Worm (Caenorhabditis elegans): Measurements from ENCODE around the gene T20B5.2.

T20B5.2 gene

ce11 chrX:9330721-9331212 lies at the start of gene T20B5.2:
Gene T20B5.2, plus strand, starts transcription at chrX:9331162.
- peak; percentile 27 for TF ChIP-seq nhr-77 (tag; optimal IDR thresholded peaks at IDR 0.05)
- TF ChIP-seq ceh-63 (GFP tag; optimal IDR thresholded peaks at IDR 0.05), result no peak
- TF ChIP-seq lin-14 (GFP tag; optimal IDR thresholded peaks at IDR 0.05), result peak; percentile 36
- no peak for TF ChIP-seq pag-3 (tag; optimal IDR thresholded peaks at IDR 0.05; ENCODE audit: borderline replicate concordance, insufficient read depth)
- no peak for TF ChIP-seq hlh-17 (GFP tag; optimal IDR thresholded peaks at IDR 0.05; ENCODE audit: borderline replicate concordance)
- no peak for TF ChIP-seq aha-1 (tag; optimal IDR thresholded peaks at IDR 0.05)
- TF ChIP-seq sup-37 (GFP tag; optimal IDR thresholded peaks at IDR 0.05), result peak; percentile 26
- TF ChIP-seq tbx-2 (tag; optimal IDR thresholded peaks at IDR 0.05), result peak; percentile 59

DNA sequence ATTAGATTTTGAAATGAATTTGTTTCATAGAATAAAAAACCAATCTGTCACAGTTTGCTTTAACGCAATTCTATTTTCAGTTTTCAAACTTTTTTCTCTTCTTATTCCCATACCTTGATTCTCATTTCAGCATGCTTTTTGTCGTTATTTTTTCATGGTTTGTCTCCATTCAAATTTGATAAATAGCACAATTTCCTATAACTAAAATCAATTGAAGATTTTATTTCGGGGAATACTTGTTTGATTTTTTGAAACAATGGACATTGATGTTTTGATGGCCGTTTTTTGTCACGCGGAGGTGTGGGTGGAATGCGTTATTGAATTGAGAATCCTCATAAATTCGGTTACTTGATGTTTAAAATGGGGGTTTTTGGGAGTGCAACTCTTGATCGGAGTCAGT lies 47.9 kb upstream of the T20B5.2 start, which contains the start of gene B0416.11:
TSS of gene B0416.11 (minus strand) at position 101 of the 400 bp plus-strand sequence.
- no peak for TF ChIP-seq lin-14 (GFP tag; optimal IDR thresholded peaks at IDR 0.05)
- no peak for TF ChIP-seq mep-1 (tag; optimal IDR thresholded peaks at IDR 0.05)
- TF ChIP-seq nhr-237 (tag; optimal IDR thresholded peaks at IDR 0.05), result no peak
- TF ChIP-seq nhr-28 (tag; optimal IDR thresholded peaks at IDR 0.05), result no peak
- TF ChIP-seq nhr-85 (tag), result no peak
- no peak for TF ChIP-seq hlh-17 (GFP tag; optimal IDR thresholded peaks at IDR 0.05; ENCODE audit: borderline replicate concordance)
- TF ChIP-seq aly-2 (tag; optimal IDR thresholded peaks at IDR 0.05), result no peak
- no peak for TF ChIP-seq ets-5 (GFP tag; IDR thresholded peaks at IDR 0.05)
- TF ChIP-seq egl-13 (tag; optimal IDR thresholded peaks at IDR 0.05), result no peak
- TF ChIP-seq ces-1 (GFP tag; optimal IDR thresholded peaks at IDR 0.05), result no peak
- TF ChIP-seq nhr-90 (tag; optimal IDR thresholded peaks at IDR 0.05; ENCODE audit: poor library complexity), result no peak
- TF ChIP-seq ama-1 (optimal IDR thresholded peaks at IDR 0.05), result no peak
- TF ChIP-seq F16B12.6 (tag; optimal IDR thresholded peaks at IDR 0.05), result no peak
- TF ChIP-seq zag-1 (tag; optimal IDR thresholded peaks at IDR 0.05), result no peak
- no peak for TF ChIP-seq elt-3 (tag; optimal IDR thresholded peaks at IDR 0.05)
- no peak for TF ChIP-seq lin-39 (tag; optimal IDR thresholded peaks at IDR 0.05)
- no peak for TF ChIP-seq fos-1 (tag; optimal IDR thresholded peaks at IDR 0.05)
- no peak for TF ChIP-seq nhr-76 (tag; optimal IDR thresholded peaks at IDR 0.05)

ce11 chrX:9291345-9291744 lies 39.6 kb upstream of the T20B5.2 start, which contains the start of gene B0416.3:
Gene B0416.3, plus strand, starts transcription at chrX:9291645.
- no peak for TF ChIP-seq ceh-63 (GFP tag; optimal IDR thresholded peaks at IDR 0.05)
- no peak for TF ChIP-seq fkh-4 (tag; optimal IDR thresholded peaks at IDR 0.05; ENCODE audit: borderline replicate concordance)
- no peak for TF ChIP-seq unc-130 (tag; optimal IDR thresholded peaks at IDR 0.05)
- TF ChIP-seq grh-1 (GFP tag; IDR thresholded peaks at IDR 0.05), result no peak
- no peak for TF ChIP-seq alr-1 (tag; optimal IDR thresholded peaks at IDR 0.05; ENCODE audit: borderline replicate concordance)
- TF ChIP-seq ceh-82 (tag; optimal IDR thresholded peaks at IDR 0.05), result no peak

DNA sequence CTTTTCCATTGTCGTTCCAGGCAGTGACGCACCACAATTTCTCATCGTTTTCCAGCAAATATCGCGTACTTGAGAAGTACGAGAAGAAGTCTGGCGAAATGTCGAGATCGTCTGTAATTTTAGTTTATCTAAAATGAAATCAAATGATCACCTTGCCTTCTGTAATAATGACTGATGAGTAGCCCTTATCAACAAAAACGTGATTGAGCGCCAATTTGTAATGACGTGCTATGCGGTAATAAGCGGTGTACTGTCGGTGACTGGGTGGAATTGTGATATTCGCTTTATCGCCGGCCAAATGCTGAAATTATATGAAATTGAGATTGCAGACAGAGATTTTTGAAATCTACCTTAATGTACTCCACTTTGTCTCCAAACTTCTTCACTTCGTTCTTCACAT lies 35.5 kb upstream of the T20B5.2 start:
- no peak for TF ChIP-seq sup-37 (GFP tag; optimal IDR thresholded peaks at IDR 0.05)
- no peak for TF ChIP-seq isw-1 (GFP tag; IDR thresholded peaks at IDR 0.05)
- TF ChIP-seq mab-9 (GFP tag; IDR thresholded peaks at IDR 0.05), result no peak
- no peak for TF ChIP-seq hpl-2 (GFP tag; optimal IDR thresholded peaks at IDR 0.05)
- no peak for TF ChIP-seq ztf-4 (tag; optimal IDR thresholded peaks at IDR 0.05)
- TF ChIP-seq swsn-7 (tag; optimal IDR thresholded peaks at IDR 0.05), result no peak
- no peak for TF ChIP-seq lin-13 (GFP tag; optimal IDR thresholded peaks at IDR 0.05)
- no peak for TF ChIP-seq unc-86 (tag; optimal IDR thresholded peaks at IDR 0.05)
- TF ChIP-seq lin-35 (GFP tag; optimal IDR thresholded peaks at IDR 0.05), result peak in 1 of 2 experiments; percentile 16
- TF ChIP-seq elt-2 (tag; optimal IDR thresholded peaks at IDR 0.05), result peak; percentile 56
- TF ChIP-seq pax-3 (tag; optimal IDR thresholded peaks at IDR 0.05), result no peak
- no peak for TF ChIP-seq dsc-1 (tag; optimal IDR thresholded peaks at IDR 0.05)

All from whole organism, L1 larva.